Comparison of ENCODE assay signal across 2 worm cellular contexts in genomic region chrX:1856160-1856559, ce11.
A peak's percentile ranks its signal among the peaks of the same experiment; 100 is the strongest.
TF ChIP-seq lines count a peak whose summit lies in the region.

Gene ceh-39 (minus strand): TSS chrX:1856172.

TF ChIP-seq in whole organism, L1 larva, 84 proteins besides CTCF, POLR2A, EP300 and RAD21 (continued from another document):
- peak; percentile 86 for TF ChIP-seq lin-14 (GFP tag; optimal IDR thresholded peaks at IDR 0.05; lab: Kevin White, UChicago)
- no peak for TF ChIP-seq elt-2 (tag; optimal IDR thresholded peaks at IDR 0.05; lab: Kevin White, UChicago)
- TF ChIP-seq C34B4.2 (tag; optimal IDR thresholded peaks at IDR 0.05; lab: Kevin White, UChicago): no peak
- no peak for TF ChIP-seq vab-15 (tag; optimal IDR thresholded peaks at IDR 0.05; lab: Kevin White, UChicago)
- TF ChIP-seq F16B12.6 (tag; optimal IDR thresholded peaks at IDR 0.05; lab: Kevin White, UChicago): peak; percentile 7
- peak; percentile 61 for TF ChIP-seq fkh-10 (GFP tag; optimal IDR thresholded peaks at IDR 0.05; lab: Kevin White, UChicago)
- TF ChIP-seq ceh-63 (GFP tag; optimal IDR thresholded peaks at IDR 0.05; lab: Kevin White, UChicago): no peak
- peak; percentile 45 to 58 for TF ChIP-seq lsy-2 (tag; optimal IDR thresholded peaks at IDR 0.05; lab: Kevin White, UChicago)
- TF ChIP-seq nhr-77 (tag; optimal IDR thresholded peaks at IDR 0.05; lab: Kevin White, UChicago): peak; percentile 31
- no peak for TF ChIP-seq mef-2 (tag; optimal IDR thresholded peaks at IDR 0.05; lab: Kevin White, UChicago)
- peak; percentile 51 for TF ChIP-seq unc-86 (tag; optimal IDR thresholded peaks at IDR 0.05; lab: Kevin White, UChicago)
- TF ChIP-seq aly-2 (tag; optimal IDR thresholded peaks at IDR 0.05; lab: Kevin White, UChicago): no peak
- no peak for TF ChIP-seq blmp-1 (tag; optimal IDR thresholded peaks at IDR 0.05; lab: Kevin White, UChicago)
- TF ChIP-seq tlp-1 (tag; optimal IDR thresholded peaks at IDR 0.05; lab: Kevin White, UChicago): no peak
- peak; percentile 74 for TF ChIP-seq lin-15B (tag; optimal IDR thresholded peaks at IDR 0.05; lab: Kevin White, UChicago)
- peak; percentile 67 for TF ChIP-seq nhr-71 (tag; optimal IDR thresholded peaks at IDR 0.05; lab: Kevin White, UChicago)
- TF ChIP-seq snpc-4 (tag; optimal IDR thresholded peaks at IDR 0.05; lab: Kevin White, UChicago): no peak
- no peak for TF ChIP-seq mab-9 (GFP tag; IDR thresholded peaks at IDR 0.05; lab: Robert Waterston, UW)
- no peak for TF ChIP-seq nhr-76 (tag; optimal IDR thresholded peaks at IDR 0.05; lab: Kevin White, UChicago)
- TF ChIP-seq unc-130 (tag; optimal IDR thresholded peaks at IDR 0.05; lab: Kevin White, UChicago): no peak
- TF ChIP-seq nhr-20 (tag; optimal IDR thresholded peaks at IDR 0.05; lab: Kevin White, UChicago): peak; percentile 47
- TF ChIP-seq ceh-82 (tag; optimal IDR thresholded peaks at IDR 0.05; lab: Kevin White, UChicago): peak; percentile 38 to 71 (median 61)
- no peak for TF ChIP-seq zip-4 (GFP tag; optimal IDR thresholded peaks at IDR 0.05; lab: Kevin White, UChicago)
- TF ChIP-seq C16A3.4 (tag; optimal IDR thresholded peaks at IDR 0.05; lab: Kevin White, UChicago): peak; percentile 36
- no peak for TF ChIP-seq sox-4 (tag; optimal IDR thresholded peaks at IDR 0.05; lab: Kevin White, UChicago)
- peak; percentile 15 for TF ChIP-seq lir-3 (tag; optimal IDR thresholded peaks at IDR 0.05; lab: Kevin White, UChicago; ENCODE audit: poor library complexity)
- TF ChIP-seq unc-98 (GFP tag; IDR thresholded peaks at IDR 0.05; lab: Robert Waterston, UW): no peak
- TF ChIP-seq egl-27 (tag; optimal IDR thresholded peaks at IDR 0.05; lab: Kevin White, UChicago): no peak
- no peak for TF ChIP-seq nhr-12 (tag; optimal IDR thresholded peaks at IDR 0.05; lab: Kevin White, UChicago)
- TF ChIP-seq hlh-17 (GFP tag; optimal IDR thresholded peaks at IDR 0.05; lab: Kevin White, UChicago; ENCODE audit: borderline replicate concordance): no peak
- TF ChIP-seq mdl-1 (tag; optimal IDR thresholded peaks at IDR 0.05; lab: Kevin White, UChicago): peak in 1 of 2 experiments; percentile 67
- TF ChIP-seq unc-62 (GFP tag; optimal IDR thresholded peaks at IDR 0.05; lab: Kevin White, UChicago): no peak
- peak; percentile 63 to 85 (median 63) for TF ChIP-seq dpl-1 (GFP tag; optimal IDR thresholded peaks at IDR 0.05; lab: Kevin White, UChicago)
- peak; percentile 3 for TF ChIP-seq mep-1 (tag; optimal IDR thresholded peaks at IDR 0.05; lab: Kevin White, UChicago)
- TF ChIP-seq nhr-90 (tag; optimal IDR thresholded peaks at IDR 0.05; lab: Kevin White, UChicago; ENCODE audit: poor library complexity): peak; percentile 25
- peak; percentile 78 for TF ChIP-seq nhr-19 (GFP tag; conservative IDR thresholded peaks at IDR 0.05; lab: Robert Waterston, UW)
- peak; percentile 20 for TF ChIP-seq egl-13 (tag; optimal IDR thresholded peaks at IDR 0.05; lab: Kevin White, UChicago)
- no peak for TF ChIP-seq pag-3 (tag; optimal IDR thresholded peaks at IDR 0.05; lab: Kevin White, UChicago; ENCODE audit: borderline replicate concordance, insufficient read depth)

TF ChIP-seq in whole organism, L3 larva, 47 proteins besides CTCF, POLR2A, EP300 and RAD21 (continued from another document):
- TF ChIP-seq lin-15B (tag; optimal IDR thresholded peaks at IDR 0.05; lab: Kevin White, UChicago): peak; percentile 88
- TF ChIP-seq ceh-82 (tag; optimal IDR thresholded peaks at IDR 0.05; lab: Kevin White, UChicago): no peak
- TF ChIP-seq egl-5 (tag; optimal IDR thresholded peaks at IDR 0.05; lab: Kevin White, UChicago): peak; percentile 26
